Worm (Caenorhabditis elegans): ENCODE results near the gene srbc-42.

srbc-42 gene

DNA sequence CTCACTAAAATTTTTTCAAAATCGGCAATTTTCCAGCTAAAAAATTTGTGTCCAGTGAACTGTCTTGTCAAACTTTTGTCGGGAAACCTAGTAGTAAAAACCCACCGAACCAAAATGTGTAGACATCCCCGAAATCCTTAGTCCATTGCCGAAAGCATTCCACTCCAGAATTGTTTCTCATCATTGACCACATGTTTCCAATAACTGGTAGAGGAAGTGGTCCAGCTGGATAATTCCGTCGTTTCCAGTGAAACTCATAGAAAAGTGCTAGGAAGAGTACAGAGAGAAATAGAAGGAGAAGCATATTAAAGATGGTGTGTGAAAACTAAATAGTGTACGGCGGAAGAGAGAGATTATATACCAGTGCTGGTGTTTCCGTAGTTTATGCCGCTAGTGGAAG lies 13.1 kb upstream of the srbc-42 start, which contains the start of gene cyp-33C12:
TSS of gene cyp-33C12 (minus strand) at position 321 of the 400 bp plus-strand sequence.
- TF ChIP-seq unc-62 (GFP tag; optimal IDR thresholded peaks at IDR 0.05) = no peak

DNA sequence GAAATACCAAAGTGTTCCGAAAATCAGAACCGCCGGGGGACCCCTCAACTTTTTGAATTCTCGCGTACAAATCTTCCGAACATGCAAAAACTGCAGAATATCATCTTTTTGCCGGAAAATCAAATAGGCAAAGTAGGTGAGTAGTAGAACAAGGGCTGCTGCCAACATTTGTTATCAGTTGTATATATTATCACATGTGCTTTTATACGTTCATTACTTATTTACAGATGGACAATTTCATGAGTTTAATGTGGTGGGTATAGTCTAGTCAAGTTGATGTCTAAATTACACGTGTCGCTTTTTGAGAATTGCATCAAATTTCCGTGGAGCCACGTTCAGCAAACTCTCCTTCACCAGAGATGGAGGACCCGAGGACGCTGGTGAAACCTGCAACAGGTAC lies 10.2 kb upstream of the srbc-42 start, which contains the start of gene cyp-32B1:
TSS of gene cyp-32B1 (minus strand) at position 176 of the 400 bp plus-strand sequence.
- no peak for TF ChIP-seq unc-62 (GFP tag; optimal IDR thresholded peaks at IDR 0.05)

DNA sequence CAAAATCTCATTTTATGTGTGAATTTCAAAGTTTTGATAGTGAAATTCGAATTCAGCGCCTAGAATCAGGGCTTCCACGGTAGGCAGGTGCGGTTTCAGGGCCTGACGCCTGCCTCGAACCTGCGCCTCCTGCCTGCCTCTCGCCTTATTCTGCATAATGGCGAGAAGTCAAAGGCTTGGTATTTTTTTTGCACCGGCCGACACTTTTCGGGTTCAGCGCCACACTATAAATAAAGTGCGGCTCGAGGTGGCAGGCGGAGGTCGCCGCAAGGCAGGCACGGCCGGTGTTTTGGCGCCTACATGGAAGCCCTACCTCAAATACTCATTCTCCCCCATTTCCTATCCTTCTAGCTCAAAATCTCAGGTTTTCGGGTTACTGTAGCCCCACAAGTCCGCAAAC lies 9.4 kb upstream of the srbc-42 start:
- TF ChIP-seq unc-62 (GFP tag; optimal IDR thresholded peaks at IDR 0.05) = no peak

DNA sequence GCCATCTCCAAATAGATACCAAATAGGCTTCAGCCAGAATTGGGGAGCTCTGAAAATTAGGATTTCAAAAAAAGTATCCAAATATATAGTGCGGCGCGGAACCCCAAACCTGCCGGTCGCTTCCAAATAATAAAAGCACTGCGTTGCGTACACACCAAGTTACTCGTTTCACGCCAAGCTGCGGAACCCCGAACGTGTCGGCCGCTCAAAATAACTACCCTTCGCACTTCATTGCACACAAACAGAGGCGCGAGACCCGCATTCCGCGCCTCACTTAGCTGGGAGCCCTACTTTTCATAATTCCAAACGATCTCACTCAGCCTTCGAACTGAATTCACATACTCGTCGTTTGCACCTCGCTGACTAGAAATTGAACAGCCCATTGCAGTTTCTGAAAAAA lies 8.6 kb upstream of the srbc-42 start:
- TF ChIP-seq unc-62 (GFP tag; optimal IDR thresholded peaks at IDR 0.05) = no peak

DNA sequence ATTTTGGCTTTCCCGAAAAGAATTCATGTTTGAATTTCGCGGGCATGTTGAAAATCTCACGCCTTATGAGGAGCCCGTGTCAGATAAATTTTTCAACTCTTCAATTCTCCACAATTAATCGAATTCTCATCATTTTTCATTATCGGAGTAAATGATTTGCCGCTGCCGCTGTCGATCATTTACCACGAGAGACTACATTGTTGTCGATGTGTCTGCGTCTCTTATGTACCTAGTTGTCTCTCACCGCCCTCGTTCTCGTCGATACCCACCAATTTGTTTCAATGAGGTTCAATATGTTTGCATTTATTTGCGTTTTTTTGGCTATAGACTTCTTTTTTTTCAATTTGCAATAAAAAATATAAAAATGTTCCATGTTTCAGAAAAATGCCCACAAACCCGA lies 1.1 kb upstream of the srbc-42 start, which contains the start of gene nhr-13:
TSS of gene nhr-13 (plus strand) at position 369 of the 400 bp plus-strand sequence.
- TF ChIP-seq unc-62 (GFP tag; optimal IDR thresholded peaks at IDR 0.05) = no peak

DNA sequence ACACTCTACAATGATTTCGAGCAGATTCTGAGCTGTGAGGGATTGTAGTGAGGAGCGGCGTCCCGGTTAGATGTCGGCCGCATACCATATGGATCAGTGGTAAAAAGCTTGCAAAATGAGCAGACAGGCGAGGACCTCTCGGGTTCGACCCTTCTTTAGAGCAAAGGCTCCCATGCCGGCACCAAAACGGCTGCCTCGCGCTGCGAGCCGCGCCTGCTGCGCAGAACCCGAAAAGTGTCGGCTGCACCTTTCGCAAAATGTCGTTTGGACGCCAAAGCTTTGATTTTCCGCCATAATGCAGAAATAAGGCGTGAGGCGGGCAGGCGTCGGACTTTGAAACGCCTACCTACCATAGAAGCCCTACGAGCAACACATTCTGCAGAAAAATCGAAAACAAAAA lies 639 bp downstream of the srbc-42 start:
- TF ChIP-seq unc-62 (GFP tag; optimal IDR thresholded peaks at IDR 0.05) = no peak

DNA sequence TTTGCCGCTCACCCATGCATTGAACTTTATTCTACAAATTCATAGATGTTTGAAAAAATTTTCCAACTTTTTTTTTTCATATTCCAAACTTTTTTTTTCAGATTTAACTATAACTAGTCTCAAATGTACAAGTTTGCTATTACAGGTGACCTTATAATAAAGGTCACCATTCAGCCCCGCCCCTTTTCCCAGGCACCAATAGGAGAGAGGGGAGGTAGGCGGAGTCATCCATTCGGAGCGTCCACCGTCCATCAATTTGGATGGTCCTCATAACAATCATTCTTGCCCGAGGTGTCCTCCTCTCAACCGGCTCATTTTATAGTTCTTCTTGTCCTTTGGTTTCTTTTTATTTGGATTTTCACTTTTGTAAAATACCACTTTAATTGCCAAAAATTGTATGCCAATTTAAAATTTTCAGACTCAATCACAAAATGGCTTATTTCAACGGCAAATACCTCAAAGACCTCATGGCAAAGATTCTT lies 3.1 kb downstream of the srbc-42 start, which contains the start of gene Y5H2B.3:
TSS of gene Y5H2B.3 (plus strand) at position 432 of the 482 bp plus-strand sequence.
- no peak for TF ChIP-seq unc-62 (GFP tag; optimal IDR thresholded peaks at IDR 0.05)

DNA sequence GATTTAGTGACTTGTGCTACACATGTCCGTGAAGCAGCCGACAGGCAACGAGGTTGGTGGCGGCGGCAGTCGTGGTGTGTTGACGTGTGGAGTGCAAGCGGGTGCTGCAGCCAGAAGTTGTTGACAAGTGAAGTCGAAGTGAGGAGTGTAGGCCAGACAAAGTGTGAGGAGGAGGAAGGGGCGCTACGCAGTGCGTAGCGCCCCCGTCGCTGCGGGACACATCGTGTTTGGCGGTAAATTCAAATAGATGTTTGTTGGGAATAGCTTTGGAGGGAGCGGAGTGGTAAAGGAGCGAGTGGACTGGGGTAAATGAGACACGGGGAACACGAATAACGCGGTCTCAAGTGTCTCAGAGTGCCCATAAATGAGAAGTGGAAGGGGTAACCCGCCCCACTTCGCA lies 5.5 kb downstream of the srbc-42 start:
- TF ChIP-seq unc-62 (GFP tag; optimal IDR thresholded peaks at IDR 0.05) = no peak

DNA sequence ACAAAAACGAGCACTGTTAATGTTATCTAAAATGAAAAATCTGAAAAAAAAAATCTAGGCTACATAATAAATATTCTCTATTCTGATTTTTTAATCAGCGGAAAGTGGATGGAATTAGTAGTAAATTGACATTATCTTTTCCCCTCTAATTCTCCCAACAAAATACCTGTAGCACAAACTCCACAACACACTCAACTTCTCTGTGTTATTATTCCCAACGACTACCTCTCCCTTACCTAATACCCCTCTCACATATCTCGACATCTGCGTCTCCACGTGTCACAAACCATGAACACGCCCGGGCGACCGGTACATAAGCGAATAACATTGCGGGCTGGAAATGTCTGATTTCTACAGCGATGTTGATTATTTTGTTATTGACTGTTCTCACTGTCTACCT lies 7.9 kb downstream of the srbc-42 start, which contains the start of gene cyp-33C2:
TSS of gene cyp-33C2 (plus strand) at position 327 of the 400 bp plus-strand sequence.
- no peak for TF ChIP-seq unc-62 (GFP tag; optimal IDR thresholded peaks at IDR 0.05)

DNA sequence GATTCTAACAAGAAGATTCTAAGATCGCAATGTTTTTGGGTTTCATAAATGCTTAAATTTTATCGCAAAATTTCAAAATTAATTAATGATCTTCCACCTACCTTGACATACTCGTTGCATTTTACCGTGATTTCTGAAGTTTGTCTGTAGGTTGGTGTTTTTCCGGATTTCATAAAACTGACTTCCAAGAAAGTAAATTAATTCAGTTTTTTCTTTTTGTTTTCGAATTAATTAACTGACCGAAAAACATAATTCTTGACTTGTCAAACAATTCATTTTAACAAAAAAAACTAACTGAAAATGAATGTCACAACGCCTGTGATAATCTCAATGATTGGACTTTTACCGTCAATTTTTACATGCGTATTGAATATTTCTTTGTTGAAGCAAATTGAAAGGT lies 9.3 kb downstream of the srbc-42 start, which contains the start of gene srbc-16:
TSS of gene srbc-16 (plus strand) at position 301 of the 400 bp plus-strand sequence.
- TF ChIP-seq unc-62 (GFP tag; optimal IDR thresholded peaks at IDR 0.05) = no peak

DNA sequence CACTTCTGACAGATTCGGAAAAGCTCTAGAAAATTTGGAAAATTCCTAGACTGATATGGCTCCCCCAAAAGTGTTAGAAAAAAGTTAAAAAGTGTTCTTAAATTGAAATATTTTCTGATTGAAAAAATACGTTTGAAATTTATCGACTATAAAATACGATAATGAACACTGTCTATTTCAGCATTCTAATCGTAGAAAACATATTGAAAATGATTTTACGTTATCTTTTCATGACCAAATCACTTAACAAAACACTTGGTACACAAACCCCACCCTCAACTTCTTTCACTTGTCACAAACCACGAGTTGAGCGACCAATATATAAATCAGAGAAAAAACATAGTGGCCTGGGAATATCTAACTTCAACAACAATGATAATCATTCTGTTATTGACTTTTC lies 11.8 kb downstream of the srbc-42 start, which contains the start of gene cyp-33C1:
TSS of gene cyp-33C1 (plus strand) at position 301 of the 400 bp plus-strand sequence.
- no peak for TF ChIP-seq unc-62 (GFP tag; optimal IDR thresholded peaks at IDR 0.05)

DNA sequence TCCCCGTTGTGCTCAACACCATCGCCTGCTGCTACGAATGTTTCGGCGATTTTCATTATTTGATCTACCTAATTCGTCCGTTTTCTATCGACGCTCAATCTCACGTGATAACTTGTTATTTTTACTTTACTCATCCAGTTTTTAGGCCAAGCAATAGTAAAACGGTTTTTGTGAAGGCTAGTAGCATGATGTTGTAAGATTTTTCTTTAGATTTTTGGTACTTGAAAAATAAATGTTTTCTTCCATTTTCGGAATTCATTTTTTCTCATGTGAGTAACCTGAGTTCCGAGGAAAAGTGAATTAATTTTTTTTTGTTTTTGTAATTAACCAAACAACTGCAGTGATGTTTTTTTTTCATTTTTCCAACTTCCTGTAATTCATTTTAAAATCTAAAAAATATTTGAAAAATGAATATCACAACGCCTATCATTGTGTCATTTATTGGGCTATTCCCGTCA lies 13.7 kb downstream of the srbc-42 start, which contains the start of gene srbc-17:
TSS of gene srbc-17 (plus strand) at position 408 of the 458 bp plus-strand sequence.
- TF ChIP-seq unc-62 (GFP tag; optimal IDR thresholded peaks at IDR 0.05) = no peak

DNA sequence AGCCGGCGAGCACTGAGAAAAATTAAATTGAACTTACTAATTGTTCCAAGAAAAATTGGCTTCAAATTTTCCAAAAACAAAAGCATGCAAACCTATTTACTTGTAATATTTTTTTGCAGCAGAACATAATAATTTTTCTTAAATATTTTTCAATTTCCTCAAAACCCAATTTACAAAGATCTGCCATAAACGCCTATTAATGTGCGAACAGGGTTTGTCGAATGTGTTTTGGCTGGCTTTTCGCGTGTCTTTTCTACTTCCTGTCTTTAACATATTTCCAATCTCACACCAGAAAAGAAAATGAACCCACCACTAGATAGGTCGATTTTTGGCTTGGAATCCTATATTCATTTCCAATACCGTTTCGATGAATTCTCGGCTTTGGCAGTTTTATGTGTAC lies 15.8 kb downstream of the srbc-42 start, which contains the start of gene C45H4.18:
TSS of gene C45H4.18 (plus strand) at position 301 of the 400 bp plus-strand sequence.
- no peak for TF ChIP-seq unc-62 (GFP tag; optimal IDR thresholded peaks at IDR 0.05)

DNA sequence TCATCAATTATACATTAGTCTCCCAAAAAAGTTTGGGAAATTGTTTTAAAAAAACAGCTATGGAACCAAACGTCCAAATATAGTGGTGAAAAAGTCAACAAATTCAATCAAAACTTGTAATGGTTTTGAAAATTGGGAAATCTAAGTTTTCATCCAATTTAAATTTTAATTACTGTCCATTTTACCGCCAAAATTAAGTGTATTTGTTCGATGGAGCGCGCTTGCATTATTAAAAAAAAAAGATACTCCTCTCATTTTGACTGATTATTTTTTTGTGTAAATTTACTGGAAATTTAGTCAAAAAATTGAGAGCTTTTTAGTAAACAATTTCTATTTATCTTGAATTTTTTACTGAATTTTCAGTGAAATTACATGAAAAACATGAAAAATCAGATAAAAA lies 16.6 kb downstream of the srbc-42 start:
- no peak for TF ChIP-seq unc-62 (GFP tag; optimal IDR thresholded peaks at IDR 0.05)

DNA sequence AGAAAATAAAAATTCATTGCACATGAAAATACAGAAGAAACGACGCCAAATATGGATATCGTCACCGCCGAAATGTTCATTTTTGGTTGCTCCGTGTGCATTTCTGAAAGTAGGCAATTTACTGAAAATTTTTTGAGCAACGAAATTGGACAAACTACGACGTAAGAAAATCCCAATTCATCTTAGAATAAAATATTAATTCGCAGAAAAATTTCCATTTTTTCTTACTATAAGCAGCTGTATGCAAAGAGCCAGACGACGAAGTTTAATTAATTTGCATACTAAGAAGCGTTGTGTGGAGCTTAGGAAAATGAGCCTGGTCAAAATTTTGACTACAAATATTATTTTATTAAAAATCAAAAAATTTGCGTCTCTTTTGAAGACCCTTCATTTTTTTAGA lies 24.3 kb downstream of the srbc-42 start, which contains the start of gene srbc-19:
TSS of gene srbc-19 (minus strand) at position 101 of the 400 bp plus-strand sequence.
- no peak for TF ChIP-seq unc-62 (GFP tag; optimal IDR thresholded peaks at IDR 0.05)

DNA sequence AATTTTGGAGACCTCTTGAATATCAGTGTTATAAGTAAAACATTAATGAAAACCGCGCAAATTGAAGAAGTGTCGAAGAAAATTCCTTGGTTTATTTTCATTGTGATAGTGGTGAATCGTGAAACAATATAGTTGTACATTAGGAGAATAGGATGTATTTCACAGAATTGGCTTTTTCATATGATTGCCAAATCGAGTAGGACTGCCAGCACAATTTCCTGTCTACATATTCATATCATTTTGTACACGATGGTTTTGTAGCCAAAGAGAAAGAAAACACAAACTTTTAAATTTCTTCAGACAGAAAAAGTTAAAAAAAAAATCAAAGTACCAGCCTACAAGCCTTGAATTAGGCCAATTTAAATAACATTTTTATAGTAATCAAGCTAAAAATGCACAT lies 27.3 kb downstream of the srbc-42 start, which contains the start of gene str-255:
TSS of gene str-255 (minus strand) at position 101 of the 400 bp plus-strand sequence.
- TF ChIP-seq unc-62 (GFP tag; optimal IDR thresholded peaks at IDR 0.05) = no peak

DNA sequence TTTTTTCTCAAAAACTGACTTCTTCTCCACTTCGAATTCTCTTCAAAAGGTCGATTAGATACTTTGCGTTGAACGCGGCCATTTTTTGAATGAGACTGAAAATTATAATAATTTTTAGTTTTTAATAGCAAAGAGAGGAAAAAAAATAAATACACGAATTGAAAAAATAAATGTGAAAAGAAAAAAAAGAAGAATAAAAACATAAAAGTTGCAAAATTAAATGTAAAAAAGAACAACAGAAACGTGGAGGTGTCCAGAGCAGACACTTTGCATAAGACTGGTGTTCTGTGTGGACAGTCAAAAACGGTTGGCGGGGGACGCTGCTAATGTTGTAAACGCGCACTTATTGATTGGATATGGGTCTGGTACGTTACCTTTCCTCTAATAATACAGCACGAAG lies 31.7 kb downstream of the srbc-42 start, which contains the start of gene C45H4.14:
TSS of gene C45H4.14 (minus strand) at position 101 of the 400 bp plus-strand sequence.
- TF ChIP-seq unc-62 (GFP tag; optimal IDR thresholded peaks at IDR 0.05) = no peak

Measured in whole organism, dauer.